Fruit fly (Drosophila melanogaster): ENCODE results near the gene CG32712.

DNA sequence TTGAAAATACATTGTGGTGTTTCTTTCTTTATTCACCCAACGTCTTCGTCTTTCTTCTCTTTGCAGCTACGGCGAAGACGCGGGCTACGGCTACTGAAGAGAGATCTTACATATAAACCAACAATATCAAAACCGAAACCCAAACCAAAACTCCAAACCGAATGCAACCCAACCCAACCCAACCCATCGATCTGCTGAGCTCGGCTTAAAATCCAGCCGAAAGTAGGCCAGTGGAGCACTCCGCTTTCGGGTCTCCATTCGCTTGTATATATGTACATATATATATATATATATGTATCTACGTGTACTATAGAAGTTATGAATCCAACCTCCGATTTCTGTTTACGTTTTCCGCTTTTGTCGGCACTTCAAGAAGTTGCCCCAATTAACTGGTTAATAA lies 42.0 kb upstream of the CG32712 start:
- no peak for TF ChIP-seq sv (GFP tag; optimal IDR thresholded peaks at IDR 0.05)
- TF ChIP-seq h (GFP tag; optimal IDR thresholded peaks at IDR 0.05) = no peak
- no peak for TF ChIP-seq Mio (GFP tag; optimal IDR thresholded peaks at IDR 0.05)
- no peak for TF ChIP-seq Abd-B (GFP tag; optimal IDR thresholded peaks at IDR 0.05)

Data from whole organism, wandering third instar larva.